Fruit fly (Drosophila melanogaster): ENCODE data around the gene CG43354.

DNA sequence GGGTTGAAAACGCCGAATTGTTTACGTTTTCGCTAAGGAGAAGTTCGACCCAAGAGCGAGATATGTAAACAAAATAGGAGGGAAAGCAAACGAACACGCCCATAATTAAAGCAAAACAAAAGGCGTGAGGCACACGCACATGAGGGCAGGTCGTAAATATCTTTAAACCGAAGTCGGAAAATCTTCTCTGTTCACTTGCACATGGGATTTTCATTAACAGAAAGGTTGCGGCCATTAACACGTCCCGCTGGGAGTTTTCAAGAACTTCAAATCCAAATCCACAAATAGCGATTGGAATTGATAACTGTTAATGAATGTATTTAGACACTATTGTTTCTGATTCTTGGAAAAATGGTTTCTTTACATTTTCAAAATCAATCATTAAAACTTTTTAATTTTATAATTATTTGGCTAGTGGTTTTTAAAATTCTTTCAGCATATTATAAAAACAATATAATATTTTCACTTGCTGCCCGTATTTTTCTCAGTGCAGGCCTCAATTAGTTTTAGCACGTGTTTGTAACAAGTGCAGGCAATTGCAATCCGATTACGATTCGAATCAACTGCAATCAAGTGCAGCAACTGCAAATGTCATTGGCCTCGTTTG, 24.7 kb upstream of the CG43354 start:
- TF ChIP-seq Pif1A (GFP tag; optimal IDR thresholded peaks at IDR 0.05), result no peak
- TF ChIP-seq Ets98B (GFP tag; IDR thresholded peaks at IDR 0.05), result no peak
- no peak for TF ChIP-seq rn (GFP tag; IDR thresholded peaks at IDR 0.05)
- no peak for TF ChIP-seq D1 (tag; optimal IDR thresholded peaks at IDR 0.05)
- no peak for TF ChIP-seq CG10348 (GFP tag; IDR thresholded peaks at IDR 0.05)
- TF ChIP-seq CG17806 (tag; optimal IDR thresholded peaks at IDR 0.05), result no peak
- no peak for TF ChIP-seq fd96Ca (GFP tag; IDR thresholded peaks at IDR 0.05)

Data from whole organism, pupa.